Fruit fly (Drosophila melanogaster) whole organism, adult: ENCODE data around the gene Cip4.

Source experiments
- CG7045 ChIP-seq: fragments of 200-800 bp; sonication (Bioruptor generic); optimal IDR thresholded peaks from 2 replicates; lab custom pipeline; 2017; ENCODE audit warnings: missing biosample characterization, mild to moderate bottlenecking, missing genetic modification characterization
- Mnt ChIP-seq: fragments of 200-800 bp; sonication (Bioruptor generic); optimal IDR thresholded peaks from 2 replicates; lab custom pipeline; 2016; ENCODE audit warnings: missing biosample characterization, mild to moderate bottlenecking, missing genetic modification characterization
- bab1 ChIP-seq: fragments of 200-800 bp; sonication (Bioruptor generic); optimal IDR thresholded peaks from 3 replicates; lab custom pipeline; 2019; ENCODE audit warnings: missing biosample characterization, mild to moderate bottlenecking, missing genetic modification characterization, moderate library complexity
- pad ChIP-seq: fragments of 200-800 bp; sonication (Bioruptor generic); optimal IDR thresholded peaks from 3 replicates; lab custom pipeline; 2017; ENCODE audit warnings: missing biosample characterization, missing genetic modification characterization, mild to moderate bottlenecking, moderate library complexity, missing genetic modification reagents

DNA sequence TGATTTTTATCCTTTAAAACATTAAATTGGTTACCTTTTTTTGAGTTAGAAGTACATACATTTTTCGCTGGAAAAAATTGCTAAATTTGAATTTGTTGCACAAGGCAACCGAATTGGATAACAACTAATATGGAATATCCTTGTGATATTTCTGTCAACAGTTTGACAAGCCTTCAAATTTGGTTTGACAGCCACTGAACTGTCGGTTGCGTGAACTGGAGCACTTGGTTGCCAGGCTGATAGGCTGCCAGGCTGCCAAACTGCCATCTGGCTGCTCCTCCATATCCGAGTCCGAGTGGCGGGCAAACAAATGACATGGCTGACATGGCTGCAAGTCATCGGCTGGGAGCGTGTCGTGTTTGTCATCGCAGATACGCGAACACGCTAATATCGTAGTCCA lies 37.3 kb upstream of the Cip4 start:
- TF ChIP-seq Mnt (GFP tag; lab: Kevin White, UChicago), result no peak
- no peak for TF ChIP-seq pad (GFP tag; lab: Kevin White, UChicago)
- no peak for TF ChIP-seq bab1 (GFP tag; lab: Kevin White, UChicago)
- TF ChIP-seq CG7045 (GFP tag; lab: Kevin White, UChicago), result no peak
